Worm (Caenorhabditis elegans) whole organism, mixed stage, embryonic: Measurements from ENCODE around the gene Y13C8A.1.

Source experiments
- M03D4.4 ChIP-seq: sonication (generic microtip); optimal IDR thresholded peaks from 2 replicates; lab custom pipeline; 2017; ENCODE audit warnings: mild to moderate bottlenecking, missing genetic modification characterization, missing compliant biosample characterization
- bed-3 ChIP-seq: fragments of 200-800 bp; sonication (Bioruptor generic); optimal IDR thresholded peaks from 3 replicates; lab custom pipeline; 2018; ENCODE audit warnings: mild to moderate bottlenecking, missing genetic modification characterization, moderate library complexity, missing compliant biosample characterization
- blmp-1 ChIP-seq: fragments of 150-350 bp; optimal IDR thresholded peaks from 2 replicates; lab custom pipeline; 2014; ENCODE audit warnings: missing biosample characterization, missing genetic modification characterization
- ceh-39 ChIP-seq: fragments of 150-350 bp; optimal IDR thresholded peaks from 2 replicates; lab custom pipeline; 2014; ENCODE audit warnings: missing biosample characterization, missing genetic modification characterization
- ceh-43 ChIP-seq: fragments of 200-800 bp; sonication (Bioruptor generic); optimal IDR thresholded peaks from 2 replicates; lab custom pipeline; 2018; ENCODE audit warnings: mild to moderate bottlenecking, missing genetic modification characterization, moderate library complexity, missing compliant biosample characterization
- ceh-83 ChIP-seq: fragments of 200-800 bp; sonication (Bioruptor generic); optimal IDR thresholded peaks from 2 replicates; lab custom pipeline; 2018; ENCODE audit warnings: mild to moderate bottlenecking, missing genetic modification characterization, missing compliant biosample characterization
- cnd-1 ChIP-seq: fragments of 200-800 bp; sonication (Bioruptor generic); optimal IDR thresholded peaks from 2 replicates; lab custom pipeline; 2018; ENCODE audit warnings: mild to moderate bottlenecking, missing genetic modification characterization, missing compliant biosample characterization
- drap-1 ChIP-seq: fragments of 200-800 bp; sonication (Bioruptor generic); optimal IDR thresholded peaks from 3 replicates; lab custom pipeline; 2018; ENCODE audit warnings: mild to moderate bottlenecking, missing genetic modification characterization, missing compliant biosample characterization
- elt-1 ChIP-seq: sonication (generic microtip); optimal IDR thresholded peaks from 2 replicates; lab custom pipeline; 2017; ENCODE audit warnings: missing genetic modification characterization, mild to moderate bottlenecking, missing compliant biosample characterization, antibody characterized with exemption, moderate library complexity, borderline replicate concordance; ENCODE audit not compliant: insufficient read depth
- flh-1 ChIP-seq: fragments of 200-800 bp; sonication (Bioruptor generic); optimal IDR thresholded peaks from 2 replicates; lab custom pipeline; 2018; ENCODE audit warnings: mild to moderate bottlenecking, missing genetic modification characterization, moderate library complexity, missing compliant biosample characterization
- ham-2 ChIP-seq: fragments of 200-800 bp; sonication (Bioruptor generic); optimal IDR thresholded peaks from 2 replicates; lab custom pipeline; 2018; ENCODE audit warnings: mild to moderate bottlenecking, missing genetic modification characterization, missing compliant biosample characterization
- hlh-1 ChIP-seq: fragments of 150-350 bp; optimal IDR thresholded peaks from 2 replicates; lab custom pipeline; 2014; ENCODE audit warnings: missing biosample characterization, missing genetic modification reagents, missing genetic modification characterization
- lin-13 ChIP-seq: fragments of 150-350 bp; optimal IDR thresholded peaks from 2 replicates; lab custom pipeline; 2014; ENCODE audit warnings: missing biosample characterization, missing genetic modification characterization
- lin-32 ChIP-seq: fragments of 200-800 bp; sonication (Bioruptor generic); optimal IDR thresholded peaks from 2 replicates; lab custom pipeline; 2018; ENCODE audit warnings: mild to moderate bottlenecking, missing genetic modification characterization, missing compliant biosample characterization
- mab-5 ChIP-seq: fragments of 150-350 bp; optimal IDR thresholded peaks from 2 replicates; lab custom pipeline; 2014; ENCODE audit warnings: missing biosample characterization, missing genetic modification characterization
- mep-1 ChIP-seq: fragments of 150-350 bp; optimal IDR thresholded peaks from 2 replicates; lab custom pipeline; 2017; ENCODE audit warnings: missing biosample characterization, missing genetic modification reagents, missing genetic modification characterization, inconsistent platforms
- nhr-2 ChIP-seq: fragments of 150-350 bp; optimal IDR thresholded peaks from 2 replicates; lab custom pipeline; 2014; ENCODE audit warnings: missing biosample characterization, missing genetic modification characterization
- nhr-237 ChIP-seq: fragments of 150-350 bp; optimal IDR thresholded peaks from 2 replicates; lab custom pipeline; 2014; ENCODE audit warnings: missing biosample characterization, missing genetic modification characterization
- nhr-28 ChIP-seq: fragments of 150-350 bp; optimal IDR thresholded peaks from 2 replicates; lab custom pipeline; 2014; ENCODE audit warnings: missing biosample characterization, missing genetic modification characterization
- nhr-76 ChIP-seq: sonication (generic microtip); optimal IDR thresholded peaks from 2 replicates; lab custom pipeline; 2017; ENCODE audit warnings: missing biosample characterization, missing genetic modification characterization
- pha-4 ChIP-seq: fragments of 150-350 bp; optimal IDR thresholded peaks from 2 replicates; lab custom pipeline; 2018; ENCODE audit warnings: missing biosample characterization, missing genetic modification reagents, missing genetic modification characterization
- sem-2 ChIP-seq: fragments of 200-800 bp; sonication (Bioruptor generic); optimal IDR thresholded peaks from 2 replicates; lab custom pipeline; 2018; ENCODE audit warnings: mild to moderate bottlenecking, missing genetic modification characterization, missing compliant biosample characterization
- snpc-4 ChIP-seq: fragments of 150-350 bp; optimal IDR thresholded peaks from 2 replicates; lab custom pipeline; 2014; ENCODE audit warnings: missing biosample characterization, missing genetic modification characterization
- sptf-1 ChIP-seq: sonication (generic microtip); optimal IDR thresholded peaks from 2 replicates; lab custom pipeline; 2017; ENCODE audit warnings: mild to moderate bottlenecking, missing genetic modification characterization, moderate library complexity, missing compliant biosample characterization
- tbx-8 ChIP-seq: fragments of 200-800 bp; sonication (Bioruptor generic); optimal IDR thresholded peaks from 2 replicates; lab custom pipeline; 2018; ENCODE audit warnings: mild to moderate bottlenecking, missing genetic modification characterization, moderate library complexity, missing compliant biosample characterization
- unc-120 ChIP-seq: sonication (generic microtip); optimal IDR thresholded peaks from 2 replicates; lab custom pipeline; 2017; ENCODE audit warnings: missing genetic modification characterization, missing compliant biosample characterization; ENCODE audit not compliant: poor library complexity, severe bottlenecking
- unc-62 ChIP-seq: fragments of 150-350 bp; optimal IDR thresholded peaks from 2 replicates; lab custom pipeline; 2014; ENCODE audit warnings: missing biosample characterization, missing genetic modification reagents, missing genetic modification characterization
- zip-8 ChIP-seq: fragments of 150-350 bp; optimal IDR thresholded peaks from 2 replicates; lab custom pipeline; 2014; ENCODE audit warnings: missing biosample characterization, missing genetic modification characterization
- ztf-11 ChIP-seq: fragments of 150-350 bp; optimal IDR thresholded peaks from 2 replicates; lab custom pipeline; 2014; ENCODE audit warnings: missing biosample characterization, missing genetic modification characterization

The Y13C8A.1 gene

ce11 chrX:16891683-16892082 is 8.2 kb downstream of the Y13C8A.1 start, which contains the start of gene F39F10.3:
Gene F39F10.3, plus strand, starts transcription at chrX:16891983.
- no peak for TF ChIP-seq snpc-4 (tag; lab: Kevin White, UChicago)
- no peak for TF ChIP-seq ham-2
- TF ChIP-seq lin-13, result no peak
- TF ChIP-seq M03D4.4 (tag; lab: Kevin White, UChicago), result no peak
- no peak for TF ChIP-seq nhr-28
- no peak for TF ChIP-seq nhr-2 (tag; lab: Kevin White, UChicago)
- no peak for TF ChIP-seq lin-32
- no peak for TF ChIP-seq tbx-8
- no peak for TF ChIP-seq sptf-1 (tag; lab: Kevin White, UChicago)
- TF ChIP-seq cnd-1 (tag; lab: Kevin White, UChicago), result no peak
- no peak for TF ChIP-seq nhr-237 (tag; lab: Kevin White, UChicago)
- no peak for TF ChIP-seq hlh-1 (tag; lab: Kevin White, UChicago)
- no peak for TF ChIP-seq mab-5 (tag; lab: Kevin White, UChicago)
- TF ChIP-seq bed-3, result no peak
- TF ChIP-seq unc-120 (tag; lab: Kevin White, UChicago), result no peak
- no peak for TF ChIP-seq ceh-83 (GFP tag; lab: Kevin White, UChicago)

ce11 chrX:16893767-16894166 is 10.2 kb downstream of the Y13C8A.1 start:
- no peak for TF ChIP-seq snpc-4 (tag; lab: Kevin White, UChicago)
- no peak for TF ChIP-seq tbx-8
- no peak for TF ChIP-seq bed-3
- TF ChIP-seq ceh-43 (GFP tag; lab: Kevin White, UChicago), result no peak
- no peak for TF ChIP-seq elt-1 (tag; lab: Kevin White, UChicago)
- TF ChIP-seq hlh-1 (tag; lab: Kevin White, UChicago), result no peak
- TF ChIP-seq sptf-1 (tag; lab: Kevin White, UChicago), result no peak
- no peak for TF ChIP-seq unc-62 (GFP tag; lab: Kevin White, UChicago)
- TF ChIP-seq M03D4.4 (tag; lab: Kevin White, UChicago), result no peak
- no peak for TF ChIP-seq mep-1 (tag; lab: Kevin White, UChicago)
- TF ChIP-seq flh-1 (GFP tag; lab: Kevin White, UChicago), result no peak
- no peak for TF ChIP-seq cnd-1 (tag; lab: Kevin White, UChicago)
- TF ChIP-seq nhr-28, result no peak
- no peak for TF ChIP-seq blmp-1 (tag; lab: Kevin White, UChicago)
- no peak for TF ChIP-seq drap-1
- TF ChIP-seq nhr-2 (tag; lab: Kevin White, UChicago), result no peak

- TF ChIP-seq mab-5 (tag; lab: Kevin White, UChicago) (no peak), nhr-76 (tag; lab: Kevin White, UChicago) (no peak), elt-1 (tag; lab: Kevin White, UChicago) (no peak), zip-8 (tag; lab: Kevin White, UChicago) (no peak), flh-1 (GFP tag; lab: Kevin White, UChicago) (no peak), snpc-4 (tag; lab: Kevin White, UChicago) (no peak), pha-4 (tag; lab: Kevin White, UChicago) (no peak), cnd-1 (tag; lab: Kevin White, UChicago) (no peak), lin-13 (no peak), nhr-237 (tag; lab: Kevin White, UChicago) (no peak), ceh-43 (GFP tag; lab: Kevin White, UChicago) (no peak), ham-2 (no peak)
- TF ChIP-seq, all 35 proteins: peak for 0
Measured at ce11 chrX:16894577-16894976, 11.1 kb downstream of the Y13C8A.1 start, which contains the start of gene F39F10.2. Gene F39F10.2, plus strand, starts transcription at chrX:16894877.

ce11 chrX:16901906-16902383 is 18.4 kb downstream of the Y13C8A.1 start:
- TF ChIP-seq unc-120 (tag; lab: Kevin White, UChicago), result peak; percentile 28

- no peak for TF ChIP-seq tbx-8
Measured at ce11 chrX:16902657-16903056, 19.1 kb downstream of the Y13C8A.1 start.

- no peak for TF ChIP-seq sem-2 (GFP tag; lab: Kevin White, UChicago)
- no peak for TF ChIP-seq unc-62 (GFP tag; lab: Kevin White, UChicago)
- TF ChIP-seq M03D4.4 (tag; lab: Kevin White, UChicago), result no peak
- TF ChIP-seq flh-1 (GFP tag; lab: Kevin White, UChicago), result no peak
- no peak for TF ChIP-seq hlh-1 (tag; lab: Kevin White, UChicago)
- no peak for TF ChIP-seq mep-1 (tag; lab: Kevin White, UChicago)
- TF ChIP-seq ztf-11 (tag; lab: Kevin White, UChicago), result no peak
- no peak for TF ChIP-seq zip-8 (tag; lab: Kevin White, UChicago)
- TF ChIP-seq nhr-237 (tag; lab: Kevin White, UChicago), result no peak
- no peak for TF ChIP-seq ceh-39 (tag; lab: Kevin White, UChicago)
Measured at ce11 chrX:16903619-16904018, 20.1 kb downstream of the Y13C8A.1 start, which contains the start of gene F39F10.4. Gene F39F10.4, minus strand, starts transcription at chrX:16903719.
